Fruit fly (Drosophila melanogaster): Measurements from ENCODE around the gene CG7656.

DNA sequence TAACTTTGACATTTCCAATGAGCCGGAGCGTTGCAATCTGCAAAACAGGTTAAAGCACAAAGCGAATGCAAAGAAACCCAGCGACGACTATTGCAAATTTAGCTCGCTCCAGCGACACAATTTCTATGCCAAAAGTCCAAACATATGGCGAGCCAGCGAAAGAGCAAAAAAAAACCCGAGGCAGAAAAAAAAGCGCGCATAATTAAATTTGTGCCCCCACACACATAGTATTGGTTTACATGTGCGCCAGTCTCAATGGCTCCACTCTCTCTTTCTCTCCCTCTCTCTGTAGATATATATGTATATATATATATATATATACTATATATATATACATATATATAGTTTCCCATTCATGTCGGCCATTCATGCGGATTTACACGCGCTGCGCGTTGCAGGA lies 47.3 kb downstream of the CG7656 start:
- TF ChIP-seq usp (GFP tag; optimal IDR thresholded peaks at IDR 0.05) (no peak), pan (optimal IDR thresholded peaks at IDR 0.05) (no peak)

Measured in whole organism.